Worm (Caenorhabditis elegans): Measurements from ENCODE around the gene abf-6.

DNA sequence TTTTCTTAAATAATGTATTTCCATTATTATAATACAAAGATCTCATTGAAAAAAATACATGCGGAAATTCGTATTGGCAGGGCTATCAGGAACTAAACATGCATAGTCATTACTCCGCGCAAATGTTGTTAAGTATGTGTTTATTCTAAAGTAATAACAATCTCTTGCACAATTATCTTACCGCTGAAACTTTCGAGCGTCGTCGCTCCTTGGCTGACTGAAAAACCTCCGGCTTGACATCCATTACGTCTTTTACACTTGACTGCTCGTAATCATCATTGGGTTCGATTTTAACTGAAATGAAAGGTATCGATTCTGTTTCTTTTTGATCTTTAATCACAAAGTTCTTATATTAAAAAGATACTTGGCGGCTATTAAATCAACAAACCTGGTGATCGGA, 5.9 kb downstream of the abf-6 start:
- TF ChIP-seq B0310.2 (tag; optimal IDR thresholded peaks at IDR 0.05) (no peak), ama-1 (optimal IDR thresholded peaks at IDR 0.05) (no peak), hnd-1 (tag; optimal IDR thresholded peaks at IDR 0.05) (no peak), aly-1 (tag; optimal IDR thresholded peaks at IDR 0.05) (no peak), ceh-13 (GFP tag; optimal IDR thresholded peaks at IDR 0.05) (no peak), tra-4 (tag; optimal IDR thresholded peaks at IDR 0.05) (no peak), ets-7 (tag; optimal IDR thresholded peaks at IDR 0.05) (no peak), hmbx-1 (tag; optimal IDR thresholded peaks at IDR 0.05) (no peak), tbx-37 (GFP tag; conservative IDR thresholded peaks at IDR 0.05) (no peak), flt-1 (GFP tag; IDR thresholded peaks at IDR 0.05) (no peak), hmg-4 (GFP tag; optimal IDR thresholded peaks at IDR 0.05) (no peak), sea-1 (GFP tag; conservative IDR thresholded peaks at IDR 0.05) (no peak), scrt-1 (GFP tag; IDR thresholded peaks at IDR 0.05) (no peak), tbx-11 (GFP tag; IDR thresholded peaks at IDR 0.05) (no peak)

Measured in whole organism, early embryonic.